Fruit fly (Drosophila melanogaster): ENCODE data around the gene CG42680.

- TF ChIP-seq CG8478 (optimal IDR thresholded peaks at IDR 0.05) (no peak), CTCF (optimal IDR thresholded peaks at IDR 0.05) (no peak)
Measured at dm6 chr2L:14606112-14606511, 18.1 kb upstream of the CG42680 start.

All from S2 (cell line).